Worm (Caenorhabditis elegans) whole organism, midembryonic: ENCODE measurements around the gene C05D11.8.

ENCODE experiments used
- med-1 ChIP-seq: sonication (generic microtip); optimal IDR thresholded peaks from 2 replicates; lab custom pipeline; 2017; ENCODE audit warnings: missing genetic modification characterization, mild to moderate bottlenecking, missing compliant biosample characterization, antibody characterized with exemption, missing genetic modification reagents; ENCODE audit not compliant: insufficient read depth
- ztf-23 ChIP-seq: fragments of 200-800 bp; sonication (Bioruptor generic); IDR thresholded peaks from 2 replicates; pipeline ENCODE4 v1.3.6; 2022; ENCODE audit warnings: missing genetic modification reagents, missing genetic modification characterization, missing compliant biosample characterization
- ztf-29 ChIP-seq: fragments of 200-800 bp; sonication (Bioruptor generic); IDR thresholded peaks from 2 replicates; pipeline ENCODE4 v1.3.6; 2022; ENCODE audit warnings: missing genetic modification reagents, missing genetic modification characterization, missing compliant biosample characterization

DNA sequence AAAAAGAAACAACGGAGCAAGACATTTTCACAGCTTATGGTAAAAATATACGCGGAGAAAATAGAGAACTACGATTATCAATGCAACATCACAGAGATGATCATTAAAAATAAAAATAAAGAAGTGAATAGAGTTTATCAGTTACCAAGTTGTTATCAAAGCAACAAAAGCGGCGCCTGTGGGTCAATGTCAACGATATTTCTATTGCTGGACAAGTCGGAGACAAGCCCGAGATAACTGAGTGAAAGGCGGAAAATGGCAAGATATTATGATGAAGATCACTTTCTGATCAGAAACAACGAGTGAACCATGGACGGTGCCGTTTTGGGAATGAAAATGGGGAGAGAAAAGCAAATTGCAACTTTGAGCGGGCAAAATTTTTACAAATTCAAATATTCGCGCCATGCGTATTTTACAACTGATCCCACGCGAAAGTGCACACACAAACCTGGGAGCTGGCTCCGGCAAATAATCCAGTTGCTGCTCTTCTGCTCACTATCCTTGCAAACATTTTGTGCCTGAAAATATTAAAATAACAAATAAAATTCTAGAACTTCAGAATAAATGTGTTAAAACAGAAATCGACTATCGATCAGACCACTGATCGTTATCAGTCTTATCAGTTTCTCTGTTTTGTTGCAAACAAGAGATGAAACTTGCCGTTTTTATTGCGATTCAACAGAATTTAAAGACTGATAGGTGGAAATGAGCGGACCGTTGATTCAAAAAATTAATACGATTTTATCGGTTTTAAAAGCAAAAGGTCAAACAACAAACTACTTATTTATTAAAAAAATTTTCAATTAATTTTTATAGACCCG is 15.4 kb upstream of the C05D11.8 start, which contains the start of gene mel-32:
- no peak for TF ChIP-seq ztf-23
- no peak for TF ChIP-seq med-1 (GFP tag; lab: Kevin White, UChicago)
- no peak for TF ChIP-seq ztf-29 (GFP tag; lab: Robert Waterston, UW)
